Worm (Caenorhabditis elegans) whole organism, L1 larva: ENCODE measurements around the gene B0507.2.

Source experiments
- C04F5.9 ChIP-seq: sonication (generic microtip); optimal IDR thresholded peaks from 2 replicates; lab custom pipeline; 2016; ENCODE audit warnings: missing genetic modification characterization, missing compliant biosample characterization
- C16A3.4 ChIP-seq: fragments of 150-350 bp; optimal IDR thresholded peaks from 2 replicates; lab custom pipeline; 2014; ENCODE audit warnings: missing biosample characterization, missing genetic modification characterization
- Y116A8C.19 ChIP-seq: sonication (generic microtip); optimal IDR thresholded peaks from 2 replicates; lab custom pipeline; 2016; ENCODE audit warnings: missing compliant biosample characterization, missing genetic modification characterization, borderline replicate concordance
- aha-1 ChIP-seq: fragments of 150-350 bp; optimal IDR thresholded peaks from 2 replicates; lab custom pipeline; 2014; ENCODE audit warnings: missing biosample characterization, missing genetic modification characterization
- ama-1 ChIP-seq: fragments of 150-350 bp; optimal IDR thresholded peaks from 2 replicates; lab custom pipeline; 2014
- ceh-63 ChIP-seq: fragments of 200-800 bp; sonication (Bioruptor generic); optimal IDR thresholded peaks from 2 replicates; lab custom pipeline; 2018; ENCODE audit warnings: mild to moderate bottlenecking, missing genetic modification characterization, missing compliant biosample characterization
- ceh-8 ChIP-seq: fragments of 200-800 bp; sonication (Bioruptor generic); optimal IDR thresholded peaks from 2 replicates; lab custom pipeline; 2018; ENCODE audit warnings: mild to moderate bottlenecking, missing genetic modification characterization, moderate library complexity, missing compliant biosample characterization
- efl-1 ChIP-seq, 4 experiments: fragments of 150-350 bp; optimal IDR thresholded peaks in 3 of 4; peaks in 1 of 4; 1 replicate in 1 of 4; 2 replicates in 3 of 4; lab custom pipeline; 2014; ENCODE audit warnings: missing biosample characterization in 2 of 4, missing genetic modification characterization in 2 of 4, missing genetic modification reagents in 2 of 4
- egl-13 ChIP-seq: sonication (generic microtip); optimal IDR thresholded peaks from 2 replicates; lab custom pipeline; 2016; ENCODE audit warnings: missing genotype, missing genetic modification reagents, missing genetic modification characterization, missing compliant biosample characterization
- egl-27 ChIP-seq, 2 experiments: fragments of 150-350 bp in 1 of 2; sonication (generic microtip); optimal IDR thresholded peaks; 3 replicates each; lab custom pipeline; 2017 to 2018; ENCODE audit warnings: missing biosample characterization in 2 of 2, missing genetic modification characterization in 2 of 2, missing genetic modification reagents in 2 of 2
- elt-2 ChIP-seq: sonication (generic microtip); optimal IDR thresholded peaks from 2 replicates; lab custom pipeline; 2016; ENCODE audit warnings: missing genetic modification characterization, mild to moderate bottlenecking, inconsistent platforms, missing compliant biosample characterization, missing genetic modification reagents
- fos-1 ChIP-seq: fragments of 150-350 bp; optimal IDR thresholded peaks from 2 replicates; lab custom pipeline; 2014; ENCODE audit warnings: missing biosample characterization, missing genetic modification characterization
- grh-1 ChIP-seq: fragments of 200-800 bp; sonication (Bioruptor generic); IDR thresholded peaks from 2 replicates; pipeline ENCODE4 v1.3.6; 2022; ENCODE audit warnings: missing genetic modification reagents, missing genetic modification characterization, missing compliant biosample characterization
- hlh-4 ChIP-seq: sonication (generic microtip); optimal IDR thresholded peaks from 2 replicates; lab custom pipeline; 2016; ENCODE audit warnings: mild to moderate bottlenecking, missing genetic modification characterization, missing compliant biosample characterization
- jun-1 ChIP-seq: fragments of 150-350 bp; optimal IDR thresholded peaks from 2 replicates; lab custom pipeline; 2014; ENCODE audit warnings: missing biosample characterization, missing genetic modification reagents, missing genetic modification characterization
- lin-14 ChIP-seq: fragments of 200-800 bp; sonication (Bioruptor generic); optimal IDR thresholded peaks from 2 replicates; lab custom pipeline; 2018; ENCODE audit warnings: mild to moderate bottlenecking, missing genetic modification characterization, moderate library complexity, missing compliant biosample characterization
- lin-35 ChIP-seq, 2 experiments: fragments of 150-350 bp; optimal IDR thresholded peaks; 2 replicates each; lab custom pipeline; 2014; ENCODE audit warnings: missing biosample characterization in 2 of 2, missing genetic modification characterization in 2 of 2, missing genetic modification reagents in 2 of 2
- lin-39 ChIP-seq: fragments of 150-350 bp; optimal IDR thresholded peaks from 2 replicates; lab custom pipeline; 2014; ENCODE audit warnings: missing biosample characterization, missing genetic modification reagents, missing genetic modification characterization
- mdl-1 ChIP-seq, 2 experiments: fragments of 150-350 bp; optimal IDR thresholded peaks; 2 replicates each; lab custom pipeline; 2014 to 2017; ENCODE audit warnings: missing biosample characterization in 2 of 2, missing genetic modification characterization in 2 of 2, inconsistent platforms in 1 of 2
- mef-2 ChIP-seq: fragments of 150-350 bp; optimal IDR thresholded peaks from 2 replicates; lab custom pipeline; 2014; ENCODE audit warnings: missing biosample characterization, missing genetic modification characterization
- mep-1 ChIP-seq: fragments of 150-350 bp; optimal IDR thresholded peaks from 2 replicates; lab custom pipeline; 2014; ENCODE audit warnings: missing biosample characterization, missing genetic modification characterization
- nhr-12 ChIP-seq: sonication (generic microtip); optimal IDR thresholded peaks from 2 replicates; lab custom pipeline; 2017; ENCODE audit warnings: missing biosample characterization, missing genetic modification characterization
- nhr-19 ChIP-seq: fragments of 200-800 bp; sonication (Bioruptor generic); conservative IDR thresholded peaks from 2 replicates; pipeline ENCODE4 v1.3.6; 2022; ENCODE audit warnings: missing genetic modification characterization, missing compliant biosample characterization
- nhr-20 ChIP-seq: sonication (generic microtip); optimal IDR thresholded peaks from 2 replicates; lab custom pipeline; 2016; ENCODE audit warnings: mild to moderate bottlenecking, missing genetic modification characterization, missing compliant biosample characterization
- nhr-237 ChIP-seq: fragments of 150-350 bp; optimal IDR thresholded peaks from 2 replicates; lab custom pipeline; 2014; ENCODE audit warnings: missing biosample characterization, missing genetic modification characterization
- nhr-28 ChIP-seq: fragments of 150-350 bp; optimal IDR thresholded peaks from 2 replicates; lab custom pipeline; 2014; ENCODE audit warnings: missing biosample characterization, missing genetic modification characterization
- nhr-47 ChIP-seq: sonication (generic microtip); optimal IDR thresholded peaks from 2 replicates; lab custom pipeline; 2016; ENCODE audit warnings: mild to moderate bottlenecking, missing genetic modification characterization, moderate library complexity, missing compliant biosample characterization
- nhr-71 ChIP-seq: sonication (generic microtip); optimal IDR thresholded peaks from 2 replicates; lab custom pipeline; 2016; ENCODE audit warnings: mild to moderate bottlenecking, missing genetic modification characterization, moderate library complexity, missing compliant biosample characterization
- nhr-76 ChIP-seq: sonication (generic microtip); optimal IDR thresholded peaks from 2 replicates; lab custom pipeline; 2017; ENCODE audit warnings: missing biosample characterization, missing genetic modification characterization
- nhr-77 ChIP-seq: fragments of 150-350 bp; optimal IDR thresholded peaks from 2 replicates; lab custom pipeline; 2014; ENCODE audit warnings: missing biosample characterization, missing genetic modification characterization
- nhr-85 ChIP-seq: sonication (generic microtip); peaks from one replicate; lab custom pipeline; 2016; ENCODE audit warnings: missing genetic modification characterization, inconsistent platforms, missing compliant biosample characterization
- nhr-90 ChIP-seq: sonication (generic microtip); optimal IDR thresholded peaks from 2 replicates; lab custom pipeline; 2016; ENCODE audit warnings: mild to moderate bottlenecking, missing genetic modification characterization, missing compliant biosample characterization; ENCODE audit not compliant: poor library complexity
- pqm-1 ChIP-seq: sonication (generic microtip); optimal IDR thresholded peaks from 3 replicates; lab custom pipeline; 2017; ENCODE audit warnings: missing biosample characterization, missing genetic modification characterization
- rnt-1 ChIP-seq: sonication (generic microtip); optimal IDR thresholded peaks from 2 replicates; lab custom pipeline; 2016; ENCODE audit warnings: mild to moderate bottlenecking, missing genetic modification characterization, moderate library complexity, missing compliant biosample characterization
- skn-1 ChIP-seq: fragments of 150-350 bp; optimal IDR thresholded peaks from 2 replicates; lab custom pipeline; 2014; ENCODE audit warnings: missing biosample characterization, missing genetic modification characterization
- snu-23 ChIP-seq: sonication (generic microtip); optimal IDR thresholded peaks from 2 replicates; lab custom pipeline; 2016; ENCODE audit warnings: missing genetic modification characterization, missing compliant biosample characterization
- sptf-1 ChIP-seq: fragments of 150-350 bp; optimal IDR thresholded peaks from 2 replicates; lab custom pipeline; 2014; ENCODE audit warnings: missing biosample characterization, missing genetic modification characterization
- sup-37 ChIP-seq: fragments of 200-800 bp; sonication (Bioruptor generic); optimal IDR thresholded peaks from 2 replicates; lab custom pipeline; 2018; ENCODE audit warnings: mild to moderate bottlenecking, missing genetic modification characterization, missing compliant biosample characterization
- tbx-2 ChIP-seq: sonication (generic microtip); optimal IDR thresholded peaks from 2 replicates; lab custom pipeline; 2016; ENCODE audit warnings: missing genetic modification characterization, missing compliant biosample characterization
- tlp-1 ChIP-seq: fragments of 150-350 bp; optimal IDR thresholded peaks from 2 replicates; lab custom pipeline; 2014; ENCODE audit warnings: missing biosample characterization, missing genetic modification characterization
- unc-30 ChIP-seq: sonication (generic microtip); optimal IDR thresholded peaks from 2 replicates; lab custom pipeline; 2017; ENCODE audit warnings: missing biosample characterization, missing genetic modification characterization

B0507.2 gene

DNA sequence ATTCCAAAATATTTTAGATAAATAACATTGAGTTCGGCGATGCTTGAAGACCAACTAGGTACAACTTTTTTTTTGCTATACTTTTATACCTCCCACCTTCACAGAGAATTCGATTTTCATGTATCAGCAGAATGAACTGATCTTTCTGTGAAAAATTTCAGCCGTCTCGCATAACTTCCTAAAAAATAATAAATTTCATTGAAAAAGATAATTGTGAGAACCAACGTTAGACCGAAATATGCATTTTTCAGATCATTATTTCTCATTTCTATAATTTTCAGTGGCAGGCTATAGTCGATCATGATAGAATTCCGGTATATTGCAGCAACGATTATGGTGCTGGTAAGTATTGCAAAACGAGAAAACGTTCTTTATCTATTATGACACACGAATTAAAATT, 2.5 kb upstream of the B0507.2 start, which contains the start of gene srx-115:
Gene srx-115 (plus strand): TSS at position 301 of the 400 bp plus-strand sequence.
- no peak for TF ChIP-seq grh-1 (GFP tag; lab: Robert Waterston, UW)
- TF ChIP-seq skn-1 (tag; lab: Kevin White, UChicago): no peak
- TF ChIP-seq, all 84 proteins: peak for 0

DNA sequence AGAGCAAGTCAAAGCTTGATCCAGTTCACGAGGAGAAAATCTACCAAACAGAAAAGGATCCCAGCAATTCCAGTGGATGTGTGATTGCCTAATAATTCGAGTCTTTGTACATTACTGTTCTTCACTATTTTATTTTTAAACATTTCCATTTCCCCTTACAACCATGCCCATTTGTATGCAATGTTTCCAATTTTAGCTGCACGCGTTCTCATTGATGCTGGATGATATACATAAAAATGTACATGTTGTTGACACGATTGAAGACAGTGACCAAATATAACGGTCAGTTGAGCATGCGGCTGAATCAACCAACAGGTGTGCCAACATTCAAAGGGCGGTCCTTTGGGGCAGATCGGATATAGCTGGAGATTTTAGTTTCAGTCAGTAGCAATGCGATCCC, 2.1 kb downstream of the B0507.2 start, which contains the start of gene B0507.1:
Gene B0507.1 (plus strand): TSS at position 301 of the 400 bp plus-strand sequence.
- TF ChIP-seq fos-1 (no peak), mef-2 (no peak), nhr-12 (tag; lab: Kevin White, UChicago) (no peak), mep-1 (no peak), nhr-77 (tag; lab: Kevin White, UChicago) (no peak), Y116A8C.19 (tag; lab: Kevin White, UChicago) (no peak), lin-14 (GFP tag; lab: Kevin White, UChicago) (no peak)

DNA sequence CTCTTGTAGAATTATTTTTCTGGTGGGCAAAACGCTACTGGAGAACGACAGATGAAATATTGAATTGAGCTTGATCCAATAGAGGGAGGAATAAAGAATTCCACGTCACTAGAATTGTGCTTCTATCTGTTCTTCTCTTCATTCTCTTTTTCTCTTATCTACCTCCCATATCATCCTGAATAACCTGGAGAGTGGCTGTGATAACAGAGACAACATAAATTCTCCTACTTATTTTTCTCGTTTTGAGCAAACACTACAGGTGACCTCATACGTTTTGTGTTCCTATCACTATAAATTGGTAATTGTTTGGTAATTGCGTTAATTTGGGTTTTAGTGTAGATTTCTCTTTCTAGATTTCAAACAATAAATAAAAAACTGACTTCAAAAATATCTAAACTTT, 7.0 kb downstream of the B0507.2 start:
- TF ChIP-seq elt-2 (tag; lab: Kevin White, UChicago) (peak; percentile 17), lin-14 (GFP tag; lab: Kevin White, UChicago) (peak; percentile 2), pqm-1 (peak; percentile 63), nhr-71 (no peak), efl-1 (optimal IDR thresholded peaks at IDR 0.05; lab: Kevin White, UChicago) (no peak), efl-1 (GFP tag; optimal IDR thresholded peaks at IDR 0.05 in 1 of 2; lab: Kevin White, UChicago) (peak in 1 of 2 experiments; percentile 34), grh-1 (GFP tag; lab: Robert Waterston, UW) (no peak), rnt-1 (tag; lab: Kevin White, UChicago) (no peak)

DNA sequence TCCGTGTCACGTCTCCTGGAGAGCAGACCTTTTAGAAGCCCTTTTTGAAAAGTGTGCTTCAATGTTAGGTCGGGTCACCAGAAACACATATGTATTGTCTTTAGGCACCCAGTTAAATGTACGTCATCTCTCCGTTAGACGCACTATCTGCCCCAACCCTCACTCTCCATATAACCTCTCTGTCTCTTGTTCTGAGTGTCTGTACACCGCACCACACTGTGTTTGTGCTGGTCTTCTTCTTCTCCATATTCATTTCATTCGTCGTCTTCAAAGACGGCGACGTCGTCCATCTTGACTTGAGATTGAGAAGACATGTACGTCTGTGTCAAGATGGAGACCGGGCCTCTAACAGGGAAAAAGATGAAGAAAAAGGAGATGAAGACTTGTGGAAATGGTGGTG, 8.0 kb downstream of the B0507.2 start:
- TF ChIP-seq mep-1 (peak; percentile 39), lin-14 (GFP tag; lab: Kevin White, UChicago) (peak; percentile 13), nhr-20 (tag; lab: Kevin White, UChicago) (peak; percentile 1), egl-27 (tag; optimal IDR thresholded peaks at IDR 0.05; lab: Kevin White, UChicago) (no peak)
- TF ChIP-seq, all 84 proteins: peak for 3

DNA sequence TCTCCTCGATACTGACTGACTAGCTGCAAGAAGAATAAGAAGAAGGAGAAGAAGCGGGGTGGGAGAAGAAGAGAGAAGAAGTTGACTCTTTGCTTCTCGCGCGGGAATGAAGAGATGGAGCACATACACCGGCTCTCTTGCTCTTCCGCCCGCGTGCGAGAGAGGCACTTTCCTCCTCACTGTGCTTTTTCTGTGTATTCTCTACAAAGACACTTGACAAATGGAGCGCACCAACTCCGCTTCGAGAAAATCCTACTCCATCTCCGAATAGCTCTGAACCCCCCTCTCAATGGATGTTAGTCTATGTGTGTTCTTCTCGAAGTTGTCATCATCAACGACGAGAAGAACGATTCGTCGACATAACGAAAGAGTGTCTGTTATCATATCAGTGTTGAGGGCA, 10.4 kb downstream of the B0507.2 start:
- TF ChIP-seq nhr-77 (tag; lab: Kevin White, UChicago) (peak; percentile 4), mep-1 (no peak)

DNA sequence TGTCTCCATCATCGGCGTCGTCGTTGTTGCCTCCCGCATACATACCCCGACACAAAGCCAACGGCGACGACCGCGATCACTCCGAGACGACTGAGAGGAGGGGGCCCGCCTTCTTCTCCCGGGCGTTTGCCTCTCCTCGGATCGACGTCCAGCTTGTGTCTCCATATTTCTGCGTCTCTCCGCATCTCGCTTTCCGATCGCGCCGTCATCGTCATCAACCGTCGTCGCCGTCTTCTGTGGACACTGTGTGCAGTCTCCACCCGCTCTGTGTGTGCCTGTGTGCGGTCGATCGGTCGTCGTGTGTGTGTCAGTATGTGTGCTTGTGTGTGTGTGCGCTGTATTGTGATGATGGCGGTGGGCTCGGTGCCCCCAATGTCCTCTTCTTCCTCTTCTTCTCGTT, 11.4 kb downstream of the B0507.2 start:
- TF ChIP-seq nhr-237: no peak
- TF ChIP-seq nhr-19: no peak; the same call in 1 of the 2 replicates
- no peak for TF ChIP-seq sptf-1 (tag; lab: Kevin White, UChicago)
- no peak for TF ChIP-seq nhr-28 (tag; lab: Kevin White, UChicago)
- TF ChIP-seq aha-1 (tag; lab: Kevin White, UChicago): no peak
- TF ChIP-seq nhr-90 (tag; lab: Kevin White, UChicago): peak; percentile 29
- no peak for TF ChIP-seq ceh-63
- TF ChIP-seq efl-1 (optimal IDR thresholded peaks at IDR 0.05; lab: Kevin White, UChicago): no peak
- TF ChIP-seq efl-1 (GFP tag; optimal IDR thresholded peaks at IDR 0.05 in 1 of 2; lab: Kevin White, UChicago): peak in 1 of 2 experiments; percentile 70
- no peak for TF ChIP-seq sup-37 (GFP tag; lab: Kevin White, UChicago)
- TF ChIP-seq rnt-1 (tag; lab: Kevin White, UChicago): peak; percentile 49
- TF ChIP-seq unc-30: no peak
- TF ChIP-seq lin-39: no peak
- TF ChIP-seq nhr-85 (tag; lab: Kevin White, UChicago): no peak
- peak; percentile 1 for TF ChIP-seq jun-1
- no peak for TF ChIP-seq C04F5.9 (tag; lab: Kevin White, UChicago)
- peak; percentile 48 for TF ChIP-seq nhr-71
- no peak for TF ChIP-seq nhr-47 (tag; lab: Kevin White, UChicago)
- TF ChIP-seq nhr-20 (tag; lab: Kevin White, UChicago): no peak
- no peak for TF ChIP-seq nhr-12 (tag; lab: Kevin White, UChicago)
- TF ChIP-seq tbx-2: no peak
- peak in 1 of 2 experiments; percentile 18 for TF ChIP-seq mdl-1 (tag; optimal IDR thresholded peaks at IDR 0.05; lab: Kevin White, UChicago)
- TF ChIP-seq ceh-8 (GFP tag; lab: Kevin White, UChicago): peak; percentile 39
- no peak for TF ChIP-seq egl-13
- TF ChIP-seq ama-1 (lab: Kevin White, UChicago): no peak
- peak in 1 of 2 experiments; percentile 19 for TF ChIP-seq lin-35 (GFP tag; optimal IDR thresholded peaks at IDR 0.05; lab: Kevin White, UChicago)
- no peak for TF ChIP-seq Y116A8C.19 (tag; lab: Kevin White, UChicago)
- TF ChIP-seq tlp-1 (tag; lab: Kevin White, UChicago): no peak
- TF ChIP-seq hlh-4 (tag; lab: Kevin White, UChicago): no peak
- peak; percentile 18 for TF ChIP-seq snu-23
- TF ChIP-seq grh-1 (GFP tag; lab: Robert Waterston, UW): no peak
- peak; percentile 13 for TF ChIP-seq C16A3.4 (tag; lab: Kevin White, UChicago)
- TF ChIP-seq nhr-76 (tag; lab: Kevin White, UChicago): no peak
- no peak for TF ChIP-seq pqm-1
